Fruit fly (Drosophila melanogaster) whole organism, embryonic: Measurements from ENCODE around the gene Cpr64Ab.

Source experiments
- Abd-B ChIP-seq: fragments of 200-800 bp; sonication (Bioruptor generic); optimal IDR thresholded peaks from 2 replicates; lab custom pipeline; 2018; ENCODE audit warnings: missing biosample characterization, mild to moderate bottlenecking, missing genetic modification characterization, moderate library complexity
- Atf-2 ChIP-seq: fragments of 200-800 bp; sonication (Bioruptor generic); optimal IDR thresholded peaks from 2 replicates; lab custom pipeline; 2016; ENCODE audit warnings: missing biosample characterization, missing genetic modification characterization
- CG10431 ChIP-seq: fragments of 200-800 bp; sonication (Bioruptor generic); optimal IDR thresholded peaks from 3 replicates; lab custom pipeline; 2018; ENCODE audit warnings: missing biosample characterization, mild to moderate bottlenecking, missing genetic modification characterization
- CG11696 ChIP-seq: fragments of 200-800 bp; sonication (Bioruptor generic); IDR thresholded peaks from 2 replicates; pipeline ENCODE4 v1.3.6; 2022; ENCODE audit warnings: missing biosample characterization, missing genetic modification characterization
- CG12769 ChIP-seq: fragments of 200-800 bp; sonication (Bioruptor generic); optimal IDR thresholded peaks from 2 replicates; lab custom pipeline; 2019; ENCODE audit warnings: missing biosample characterization, mild to moderate bottlenecking, missing genetic modification characterization, moderate library complexity
- CG14050 ChIP-seq: fragments of 200-800 bp; sonication (Bioruptor generic); IDR thresholded peaks from 3 replicates; pipeline ENCODE4 v1.3.6; 2022; ENCODE audit warnings: missing biosample characterization, missing genetic modification characterization
- CG15601 ChIP-seq: fragments of 200-800 bp; sonication (Bioruptor generic); optimal IDR thresholded peaks from 3 replicates; lab custom pipeline; 2019; ENCODE audit warnings: missing biosample characterization, mild to moderate bottlenecking, missing genetic modification characterization, moderate library complexity
- CG16863 ChIP-seq: fragments of 200-800 bp; sonication (Bioruptor generic); optimal IDR thresholded peaks from 3 replicates; lab custom pipeline; 2016; ENCODE audit warnings: missing biosample characterization, missing genetic modification characterization
- CG17186 ChIP-seq: fragments of 200-800 bp; sonication (Bioruptor generic); optimal IDR thresholded peaks from 3 replicates; lab custom pipeline; 2017; ENCODE audit warnings: missing biosample characterization, missing genetic modification reagents, missing genetic modification characterization
- CG17328 ChIP-seq: fragments of 200-800 bp; sonication (Bioruptor generic); IDR thresholded peaks from 2 replicates; pipeline ENCODE4 v1.3.6; 2022; ENCODE audit warnings: missing biosample characterization, missing genetic modification characterization
- CG17912 ChIP-seq: fragments of 200-800 bp; sonication (Bioruptor generic); optimal IDR thresholded peaks from 2 replicates; lab custom pipeline; 2018; ENCODE audit warnings: missing biosample characterization, mild to moderate bottlenecking, missing genetic modification characterization
- CG1792 ChIP-seq: fragments of 200-800 bp; sonication (Bioruptor generic); optimal IDR thresholded peaks from 2 replicates; lab custom pipeline; 2016; ENCODE audit warnings: missing biosample characterization, missing genetic modification characterization
- CG2199 ChIP-seq: fragments of 200-800 bp; sonication (Bioruptor generic); IDR thresholded peaks from 3 replicates; pipeline ENCODE4 v1.3.6; 2022; ENCODE audit warnings: missing biosample characterization, missing genetic modification characterization
- CG2678 ChIP-seq: fragments of 200-800 bp; sonication (Bioruptor generic); optimal IDR thresholded peaks from 3 replicates; lab custom pipeline; 2019; ENCODE audit warnings: missing biosample characterization, mild to moderate bottlenecking, missing genetic modification characterization, moderate library complexity
- CG2875 ChIP-seq: fragments of 200-800 bp; sonication (Bioruptor generic); optimal IDR thresholded peaks from 2 replicates; lab custom pipeline; 2017; ENCODE audit warnings: missing biosample characterization, mild to moderate bottlenecking, missing genetic modification characterization, missing genetic modification reagents
- CG3838 ChIP-seq: fragments of 200-800 bp; sonication (Bioruptor generic); optimal IDR thresholded peaks from 3 replicates; lab custom pipeline; 2016; ENCODE audit warnings: missing biosample characterization, missing genetic modification characterization
- CG4360 ChIP-seq: fragments of 200-800 bp; sonication (Bioruptor generic); IDR thresholded peaks from 2 replicates; pipeline ENCODE4 v1.3.6; 2022; ENCODE audit warnings: missing biosample characterization, missing genetic modification characterization
- CG5953 ChIP-seq: fragments of 200-800 bp; sonication (Bioruptor generic); IDR thresholded peaks from 2 replicates; pipeline ENCODE4 v1.3.6; 2022; ENCODE audit warnings: missing biosample characterization, missing genetic modification characterization
- CG6175 ChIP-seq: fragments of 200-800 bp; sonication (Bioruptor generic); IDR thresholded peaks from 3 replicates; pipeline ENCODE4 v1.3.6; 2022; ENCODE audit warnings: missing biosample characterization, missing genetic modification characterization
- CG6683 ChIP-seq: fragments of 200-800 bp; sonication (Bioruptor generic); optimal IDR thresholded peaks from 2 replicates; lab custom pipeline; 2017; ENCODE audit warnings: missing biosample characterization, mild to moderate bottlenecking, missing genetic modification characterization, missing genetic modification reagents
- CG7556 ChIP-seq: fragments of 200-800 bp; sonication (Bioruptor generic); optimal IDR thresholded peaks from 2 replicates; lab custom pipeline; 2017; ENCODE audit warnings: missing biosample characterization, mild to moderate bottlenecking, missing genetic modification characterization
- CG8089 ChIP-seq: fragments of 200-800 bp; sonication (Bioruptor generic); optimal IDR thresholded peaks from 3 replicates; lab custom pipeline; 2016; ENCODE audit warnings: missing biosample characterization, missing genetic modification characterization
- CG8359 ChIP-seq: fragments of 200-800 bp; sonication (Bioruptor generic); optimal IDR thresholded peaks from 2 replicates; lab custom pipeline; 2017; ENCODE audit warnings: missing biosample characterization, mild to moderate bottlenecking, missing genetic modification characterization, borderline replicate concordance
- CG8388 ChIP-seq: fragments of 200-800 bp; sonication (Bioruptor generic); optimal IDR thresholded peaks from 2 replicates; lab custom pipeline; 2019; ENCODE audit warnings: missing biosample characterization, mild to moderate bottlenecking, missing genetic modification characterization, moderate library complexity
- CG8478 ChIP-seq: fragments of >200 bp; optimal IDR thresholded peaks from 2 replicates; lab custom pipeline; 2018
- CG9437 ChIP-seq: fragments of 200-800 bp; sonication (Bioruptor generic); optimal IDR thresholded peaks from 2 replicates; lab custom pipeline; 2018; ENCODE audit warnings: missing biosample characterization, mild to moderate bottlenecking, missing genetic modification characterization
- CG9932 ChIP-seq: fragments of 200-800 bp; sonication (Bioruptor generic); IDR thresholded peaks from 2 replicates; pipeline ENCODE4 v1.3.6; 2022; ENCODE audit warnings: missing biosample characterization, missing genetic modification characterization
- Dad ChIP-seq: fragments of 200-800 bp; sonication (Bioruptor generic); optimal IDR thresholded peaks from 3 replicates; lab custom pipeline; 2016; ENCODE audit warnings: missing biosample characterization, missing genetic modification characterization
- HHEX ChIP-seq: fragments of 200-800 bp; sonication (Bioruptor generic); optimal IDR thresholded peaks from 3 replicates; lab custom pipeline; 2017; ENCODE audit warnings: missing biosample characterization, mild to moderate bottlenecking, missing genetic modification characterization, missing genetic modification reagents
- MBD-R2 ChIP-seq: fragments of 200-800 bp; sonication (Bioruptor generic); IDR thresholded peaks from 2 replicates; pipeline ENCODE4 v1.3.6; 2022; ENCODE audit warnings: missing biosample characterization, missing genetic modification characterization
- Rfx ChIP-seq: fragments of 200-800 bp; sonication (Bioruptor generic); IDR thresholded peaks from 2 replicates; pipeline ENCODE4 v1.3.6; 2022; ENCODE audit warnings: missing biosample characterization, missing genetic modification characterization
- Spps ChIP-seq: fragments of 200-800 bp; sonication (Bioruptor generic); optimal IDR thresholded peaks from 2 replicates; lab custom pipeline; 2018; ENCODE audit warnings: missing biosample characterization, mild to moderate bottlenecking, missing genetic modification characterization
- amos ChIP-seq: fragments of 200-800 bp; sonication (Bioruptor generic); IDR thresholded peaks from 2 replicates; pipeline ENCODE4 v1.3.6; 2022; ENCODE audit warnings: missing biosample characterization, missing genetic modification characterization; ENCODE audit not compliant: partially characterized antibody
- bowl ChIP-seq: fragments of 200-800 bp; sonication (Bioruptor generic); IDR thresholded peaks from 2 replicates; pipeline ENCODE4 v1.3.6; 2022; ENCODE audit warnings: missing biosample characterization, missing genetic modification characterization
- cas ChIP-seq: fragments of 200-800 bp; sonication (Bioruptor generic); IDR thresholded peaks from 2 replicates; pipeline ENCODE4 v1.3.6; 2022; ENCODE audit warnings: missing biosample characterization, missing genetic modification characterization
- crp ChIP-seq, 2 experiments: fragments of 200-800 bp; sonication (Bioruptor generic); optimal IDR thresholded peaks; 2 replicates in 1 of 2; 3 replicates in 1 of 2; lab custom pipeline; 2017; ENCODE audit warnings: missing biosample characterization in 2 of 2, missing genetic modification characterization in 2 of 2, mild to moderate bottlenecking in 1 of 2, moderate library complexity in 1 of 2
- danr ChIP-seq: fragments of 200-800 bp; sonication (Bioruptor generic); IDR thresholded peaks from 2 replicates; pipeline ENCODE4 v1.3.6; 2022; ENCODE audit warnings: missing biosample characterization, missing genetic modification characterization
- dati ChIP-seq: fragments of 200-800 bp; sonication (Bioruptor generic); IDR thresholded peaks from 2 replicates; pipeline ENCODE4 v1.3.6; 2022; ENCODE audit warnings: missing biosample characterization, missing genetic modification characterization
- dpn ChIP-seq, 2 experiments: fragments of 200-800 bp; sonication (Bioruptor generic); optimal IDR thresholded peaks; 3 replicates each; lab custom pipeline; 2016; ENCODE audit warnings: missing biosample characterization in 2 of 2, missing genetic modification characterization in 2 of 2
- ewg ChIP-seq: fragments of 200-800 bp; sonication (Bioruptor generic); optimal IDR thresholded peaks from 3 replicates; lab custom pipeline; 2017; ENCODE audit warnings: mild to moderate bottlenecking, missing biosample characterization, missing genetic modification reagents, missing genetic modification characterization
- fd3F ChIP-seq: fragments of 200-800 bp; sonication (Bioruptor generic); optimal IDR thresholded peaks from 2 replicates; lab custom pipeline; 2018; ENCODE audit warnings: missing biosample characterization, mild to moderate bottlenecking, missing genetic modification characterization, moderate library complexity
- gce ChIP-seq: fragments of 200-800 bp; sonication (Bioruptor generic); IDR thresholded peaks from 3 replicates; pipeline ENCODE4 v1.3.6; 2022; ENCODE audit warnings: missing biosample characterization, missing genetic modification characterization
- luna ChIP-seq: fragments of 200-800 bp; sonication (Bioruptor generic); optimal IDR thresholded peaks from 2 replicates; lab custom pipeline; 2016; ENCODE audit warnings: missing biosample characterization, missing genetic modification characterization
- mam ChIP-seq: fragments of 200-800 bp; sonication (Bioruptor generic); optimal IDR thresholded peaks from 3 replicates; lab custom pipeline; 2016; ENCODE audit warnings: missing biosample characterization, missing genetic modification characterization
- org-1 ChIP-seq: fragments of 200-800 bp; sonication (Bioruptor generic); optimal IDR thresholded peaks from 2 replicates; lab custom pipeline; 2017; ENCODE audit warnings: missing biosample characterization, missing genetic modification characterization
- peb ChIP-seq: fragments of 200-800 bp; sonication (Bioruptor generic); IDR thresholded peaks from 2 replicates; pipeline ENCODE4 v1.3.6; 2022; ENCODE audit warnings: missing biosample characterization, missing genetic modification characterization
- sna ChIP-seq: fragments of 200-800 bp; sonication (Bioruptor generic); IDR thresholded peaks from 2 replicates; pipeline ENCODE4 v1.3.6; 2022; ENCODE audit warnings: missing biosample characterization, missing genetic modification characterization; ENCODE audit not compliant: partially characterized antibody
- sr ChIP-seq: fragments of 200-800 bp; sonication (Bioruptor generic); IDR thresholded peaks from 3 replicates; pipeline ENCODE4 v1.3.6; 2022; ENCODE audit warnings: missing biosample characterization, missing genetic modification characterization
- stwl ChIP-seq: fragments of 200-800 bp; sonication (Bioruptor generic); optimal IDR thresholded peaks from 3 replicates; lab custom pipeline; 2018; ENCODE audit warnings: missing biosample characterization, mild to moderate bottlenecking, missing genetic modification characterization, moderate library complexity
- tio ChIP-seq: fragments of 200-800 bp; sonication (Bioruptor generic); optimal IDR thresholded peaks from 2 replicates; lab custom pipeline; 2017; ENCODE audit warnings: missing biosample characterization, missing genetic modification characterization, inconsistent platforms

Gene Cpr64Ab

dm6 chr3L:4228187-4228836 is 17.0 kb upstream of the Cpr64Ab start (continued):
- peak; percentile 58; the same call in 2 of the 3 replicates for TF ChIP-seq CG6175
- TF ChIP-seq CG2199 (GFP tag; lab: Robert Waterston, UW), result peak; percentile 97
- TF ChIP-seq CG17186, result peak; percentile 87
- peak; percentile 98 for TF ChIP-seq CG2875 (GFP tag; lab: Kevin White, UChicago)
- peak; percentile 97 for TF ChIP-seq CG2678 (tag; lab: Kevin White, UChicago)
- no peak for TF ChIP-seq CG8478
- peak; percentile 89 for TF ChIP-seq Atf-2
- peak; percentile 96 for TF ChIP-seq CG8089 (GFP tag; lab: Kevin White, UChicago)
- peak; percentile 96 for TF ChIP-seq CG5953 (GFP tag; lab: Robert Waterston, UW)
- peak; percentile 99 for TF ChIP-seq CG17328 (GFP tag; lab: Robert Waterston, UW)
- no peak for TF ChIP-seq sna (GFP tag; lab: Robert Waterston, UW)
- no peak for TF ChIP-seq luna (GFP tag; lab: Kevin White, UChicago)
- TF ChIP-seq CG4360 (GFP tag; lab: Robert Waterston, UW), result peak; percentile 86
- TF ChIP-seq dpn (GFP tag; optimal IDR thresholded peaks at IDR 0.05; lab: Kevin White, UChicago), result peak; percentile 94 to 96
- peak; percentile 98 for TF ChIP-seq CG12769 (tag; lab: Kevin White, UChicago)
- TF ChIP-seq MBD-R2, result peak; percentile 84
- peak; percentile 92 for TF ChIP-seq dati (GFP tag; lab: Robert Waterston, UW)
- TF ChIP-seq amos (GFP tag; lab: Robert Waterston, UW), result no peak
- TF ChIP-seq cas, result peak; percentile 67; the same call in 1 of the 2 replicates
- peak in 1 of 2 experiments; percentile 68 for TF ChIP-seq crp (GFP tag; optimal IDR thresholded peaks at IDR 0.05; lab: Kevin White, UChicago)
- TF ChIP-seq CG1792 (GFP tag; lab: Kevin White, UChicago), result peak; percentile 92
- peak; percentile 91 for TF ChIP-seq CG8359 (GFP tag; lab: Kevin White, UChicago)
- peak; percentile 96 for TF ChIP-seq CG7556 (GFP tag; lab: Kevin White, UChicago)
- TF ChIP-seq tio (GFP tag; lab: Kevin White, UChicago), result peak; percentile 84
- peak; percentile 85 for TF ChIP-seq CG6683 (GFP tag; lab: Kevin White, UChicago)
- peak; percentile 88 for TF ChIP-seq CG9437 (GFP tag; lab: Kevin White, UChicago)
- peak; percentile 38 for TF ChIP-seq stwl (tag; lab: Kevin White, UChicago)
- TF ChIP-seq sr (GFP tag; lab: Robert Waterston, UW), result peak; percentile 89
- TF ChIP-seq Dad (GFP tag; lab: Kevin White, UChicago), result peak; percentile 93
- TF ChIP-seq bowl (GFP tag; lab: Robert Waterston, UW), result peak; percentile 93
- peak; percentile 87 for TF ChIP-seq CG3838 (GFP tag; lab: Kevin White, UChicago)
- peak; percentile 96 for TF ChIP-seq danr (GFP tag; lab: Robert Waterston, UW)
- peak; percentile 67 for TF ChIP-seq CG9932 (GFP tag; lab: Robert Waterston, UW)
- peak; percentile 97 for TF ChIP-seq CG16863 (GFP tag; lab: Kevin White, UChicago)
- TF ChIP-seq mam, result peak; percentile 89
- peak; percentile 97 for TF ChIP-seq CG15601
- TF ChIP-seq Spps (tag; lab: Kevin White, UChicago), result peak; percentile 93
- peak; percentile 96 for TF ChIP-seq peb
- TF ChIP-seq gce (GFP tag; lab: Robert Waterston, UW), result peak; percentile 98
- TF ChIP-seq CG10431 (GFP tag; lab: Kevin White, UChicago), result peak; percentile 92
- TF ChIP-seq fd3F (GFP tag; lab: Kevin White, UChicago), result peak; percentile 84
- TF ChIP-seq CG8388 (GFP tag; lab: Kevin White, UChicago), result peak; percentile 97
- peak; percentile 88 for TF ChIP-seq CG11696
- peak; percentile 95 for TF ChIP-seq org-1 (GFP tag; lab: Kevin White, UChicago)
- peak; percentile 98 for TF ChIP-seq Abd-B (GFP tag; lab: Kevin White, UChicago)
- TF ChIP-seq HHEX (GFP tag; lab: Kevin White, UChicago), result peak; percentile 94
- peak; percentile 95 for TF ChIP-seq ewg (GFP tag; lab: Kevin White, UChicago)
- TF ChIP-seq CG14050, result peak; percentile 97
- TF ChIP-seq Rfx (GFP tag; lab: Robert Waterston, UW), result peak; percentile 91
- TF ChIP-seq CG17912 (GFP tag; lab: Kevin White, UChicago), result peak; percentile 96
